Fruit fly (Drosophila melanogaster) whole organism: Measurements from ENCODE around the gene Pvf3.

Experiments
- CG8478 ChIP-seq: fragments of >200 bp; optimal IDR thresholded peaks from 2 replicates; lab custom pipeline; 2018; ENCODE audit warnings: inconsistent platforms
- usp ChIP-seq: fragments of >200 bp; optimal IDR thresholded peaks from 2 replicates; lab custom pipeline; 2017; ENCODE audit warnings: missing biosample characterization, missing genetic modification characterization, mixed read lengths

dm6 chr2L:7150775-7151174 is 6.7 kb downstream of the Pvf3 start:
- TF ChIP-seq usp (GFP tag; lab: Kevin White, UChicago) (no peak), CG8478 (lab: Kevin White, UChicago) (no peak)
